Worm (Caenorhabditis elegans): ENCODE data around the gene cid-1.
A peak's percentile ranks its signal among the peaks of the same experiment; 100 is the strongest.
"Not testable (repeated sequence)": the region's sequence is repeated elsewhere in the genome, so short reads cannot be mapped to it uniquely, and the experiment has no call there.

The cid-1 gene

DNA sequence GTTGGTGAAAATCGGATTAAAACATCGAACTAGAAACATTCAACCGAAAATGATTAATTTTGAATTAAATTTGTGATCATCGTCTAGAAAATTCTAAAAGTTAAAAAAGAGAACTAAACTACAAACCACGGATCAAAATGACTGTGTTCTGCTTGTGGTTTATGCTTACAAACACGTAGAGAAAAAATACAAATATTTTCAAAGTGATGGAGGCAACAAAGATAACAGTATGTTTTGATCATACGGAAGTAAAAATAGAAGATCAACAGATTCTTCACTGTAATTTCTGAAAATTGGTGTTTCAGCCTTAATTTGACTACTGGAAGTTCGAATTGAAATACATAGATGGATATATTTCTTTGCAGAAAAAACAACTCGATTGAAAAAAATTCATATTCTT lies 29.6 kb downstream of the cid-1 start (continued):
- TF ChIP-seq tra-1 (GFP tag; IDR thresholded peaks at IDR 0.05): no peak
- no peak for TF ChIP-seq daf-16 (GFP tag; optimal IDR thresholded peaks at IDR 0.05)
- TF ChIP-seq daf-16 (tag; optimal IDR thresholded peaks at IDR 0.05): peak; percentile 82
- no peak for TF ChIP-seq fos-1 (tag; optimal IDR thresholded peaks at IDR 0.05)
- no peak for TF ChIP-seq ama-1 (optimal IDR thresholded peaks at IDR 0.05)
- TF ChIP-seq mdl-1 (tag; optimal IDR thresholded peaks at IDR 0.05): no peak
- no peak for TF ChIP-seq cey-2 (tag; optimal IDR thresholded peaks at IDR 0.05; ENCODE audit: borderline replicate concordance, insufficient read depth)
- no peak for TF ChIP-seq dpl-1 (GFP tag; optimal IDR thresholded peaks at IDR 0.05)

- peak; percentile 34 for TF ChIP-seq mes-2 (tag; optimal IDR thresholded peaks at IDR 0.05; ENCODE audit: poor library complexity, severe bottlenecking)
- peak in 1 of 2 experiments; percentile 49 for TF ChIP-seq lsy-2 (tag; optimal IDR thresholded peaks at IDR 0.05)
- peak; percentile 81 for TF ChIP-seq aha-1 (tag)
- TF ChIP-seq daf-8 (GFP tag; IDR thresholded peaks at IDR 0.05): no peak
- TF ChIP-seq Y48G9A.11 (GFP tag; IDR thresholded peaks at IDR 0.05): 0 out of 2 replicates have a peak, but pooled peaks have one; percentile 14
- TF ChIP-seq unc-130 (GFP tag; optimal IDR thresholded peaks at IDR 0.05): peak; percentile 15
Observed at ce11 chrIII:5206861-5207414, 33.2 kb downstream of the cid-1 start, which contains the start of gene morc-1. TSS of gene morc-1 (minus strand) at chrIII:5206911.

DNA sequence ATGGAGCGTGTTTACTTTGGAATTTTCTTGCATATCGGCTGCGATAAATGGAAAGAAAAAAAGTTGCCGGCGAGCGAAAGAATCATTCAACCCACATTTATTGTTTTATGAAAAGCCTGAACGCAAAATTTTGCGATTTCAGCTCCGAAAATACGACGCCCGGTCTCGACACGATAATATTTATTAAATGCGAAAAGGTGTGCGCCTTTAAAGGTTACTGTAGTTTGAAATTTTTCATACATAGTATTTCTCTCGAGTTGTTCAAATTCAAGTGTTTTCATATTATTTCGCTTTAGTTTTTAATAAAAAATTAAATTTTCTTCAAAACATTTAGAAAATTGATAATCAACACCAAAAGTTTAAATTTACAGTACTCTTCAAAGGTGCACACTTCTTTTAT lies 35.3 kb downstream of the cid-1 start, which contains the start of gene syx-16:
Gene syx-16, minus strand, starts transcription at position 118 of the 400 bp plus-strand sequence.
- TF ChIP-seq attf-4 (tag; optimal IDR thresholded peaks at IDR 0.05) (no peak), tag-97 (GFP tag; IDR thresholded peaks at IDR 0.05) (no peak), snpc-1.2 (GFP tag; IDR thresholded peaks at IDR 0.05) (no peak), Y48G9A.11 (GFP tag; IDR thresholded peaks at IDR 0.05) (no peak), unc-130 (GFP tag; optimal IDR thresholded peaks at IDR 0.05) (no peak), spr-3 (GFP tag; optimal IDR thresholded peaks at IDR 0.05) (no peak), nhr-42 (GFP tag; IDR thresholded peaks at IDR 0.05) (no peak), daf-19 (GFP tag; conservative IDR thresholded peaks at IDR 0.05) (no peak), hlh-11 (tag; optimal IDR thresholded peaks at IDR 0.05) (no peak), nhr-48 (tag; optimal IDR thresholded peaks at IDR 0.05) (no peak), mdl-1 (tag; optimal IDR thresholded peaks at IDR 0.05) (no peak), dmd-6 (GFP tag; IDR thresholded peaks at IDR 0.05) (no peak), F10B5.3 (tag; optimal IDR thresholded peaks at IDR 0.05) (no peak), pha-4 (GFP tag; IDR thresholded peaks at IDR 0.05) (no peak), pha-4 (tag; optimal IDR thresholded peaks at IDR 0.05) (no peak), ZK546.5 (tag; optimal IDR thresholded peaks at IDR 0.05) (no peak), gei-8 (GFP tag; optimal IDR thresholded peaks at IDR 0.05) (no peak), T26A8.4 (GFP tag; IDR thresholded peaks at IDR 0.05) (no peak)

DNA sequence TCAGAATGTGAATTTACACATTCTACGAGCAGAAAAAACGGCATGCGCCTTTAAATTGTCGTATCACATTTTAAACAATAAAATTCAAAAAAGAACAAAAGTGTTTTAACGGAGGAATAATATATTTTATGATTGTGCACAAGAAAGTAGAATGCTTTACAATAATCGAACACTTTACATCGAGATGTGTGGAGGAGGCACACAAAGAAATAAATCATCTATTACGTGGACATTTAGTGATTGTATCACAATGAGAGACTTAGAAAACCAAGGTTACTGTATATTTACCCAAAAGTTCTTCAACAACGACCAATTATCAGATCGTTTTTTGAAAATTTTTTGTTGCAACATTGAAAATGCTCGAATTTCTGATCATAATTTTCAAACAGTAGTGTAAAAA lies 36.5 kb downstream of the cid-1 start:
- TF ChIP-seq php-3 (GFP tag; IDR thresholded peaks at IDR 0.05) (no peak), lsy-2 (tag; optimal IDR thresholded peaks at IDR 0.05) (peak in 1 of 2 experiments; percentile 14)

DNA sequence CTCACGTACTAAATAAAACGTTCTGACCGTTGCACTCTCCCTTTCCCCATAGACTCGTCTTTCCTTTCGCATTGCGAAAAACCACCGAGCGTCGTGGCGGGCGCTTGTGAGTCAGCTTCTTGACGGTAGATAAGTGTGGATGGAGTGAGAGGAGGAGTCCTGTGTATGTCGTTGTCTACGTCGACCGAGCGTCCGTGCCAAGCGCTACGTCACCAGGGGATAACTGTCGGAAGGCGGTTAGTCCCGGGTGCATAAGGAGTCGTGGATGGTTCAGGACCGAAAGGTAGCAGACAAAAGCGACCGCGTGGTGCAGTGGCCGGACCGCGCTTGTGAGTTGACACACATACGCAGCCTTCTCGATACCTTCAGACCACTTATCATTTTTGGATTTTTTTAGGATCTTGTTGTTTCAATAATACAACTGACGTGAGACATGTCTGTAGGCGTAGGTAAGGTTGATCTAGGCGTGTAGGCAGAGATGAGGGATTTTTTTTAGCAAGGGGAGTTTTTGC lies 37.5 kb downstream of the cid-1 start:
- peak; percentile 78 for TF ChIP-seq rbr-2 (tag; optimal IDR thresholded peaks at IDR 0.05)
- peak; percentile 70; the same call in 1 of the 2 replicates for TF ChIP-seq Y48G9A.11 (GFP tag; IDR thresholded peaks at IDR 0.05)
- peak; percentile 57 to 83 for TF ChIP-seq daf-16 (GFP tag; optimal IDR thresholded peaks at IDR 0.05)
- TF ChIP-seq daf-16 (tag; optimal IDR thresholded peaks at IDR 0.05): not testable (repeated sequence)
- 0 out of 2 replicates have a peak, but pooled peaks have one; percentile 36 for TF ChIP-seq Y105C5A.15 (GFP tag; IDR thresholded peaks at IDR 0.05)
- TF ChIP-seq lim-7 (GFP tag; IDR thresholded peaks at IDR 0.05): peak; percentile 57; the same call in 1 of the 2 replicates
- TF ChIP-seq mdl-1 (tag; optimal IDR thresholded peaks at IDR 0.05): peak in 1 of 2 experiments; percentile 40
- TF ChIP-seq aha-1 (tag): peak; percentile 14
- TF ChIP-seq hmg-1.1 (GFP tag; IDR thresholded peaks at IDR 0.05): peak; percentile 81; the same call in 1 of the 2 replicates
- TF ChIP-seq mxl-2 (GFP tag; conservative IDR thresholded peaks at IDR 0.05): 0 out of 2 replicates have a peak, but pooled peaks have one; percentile 18
- peak in 1 of 2 experiments; percentile 26; a peak in 1 of 4 replicates for TF ChIP-seq madf-5 (GFP tag; IDR thresholded peaks at IDR 0.05)
- TF ChIP-seq mep-1 (tag; optimal IDR thresholded peaks at IDR 0.05): peak; percentile 76
- peak; percentile 47; the same call in 1 of the 2 replicates for TF ChIP-seq ZK337.2 (GFP tag; IDR thresholded peaks at IDR 0.05)
- TF ChIP-seq nhr-41 (GFP tag; IDR thresholded peaks at IDR 0.05): peak; percentile 71
- TF ChIP-seq spr-1 (tag; optimal IDR thresholded peaks at IDR 0.05): peak; percentile 78
- TF ChIP-seq zip-2 (tag; optimal IDR thresholded peaks at IDR 0.05): peak; percentile 52
- TF ChIP-seq vab-7 (GFP tag; IDR thresholded peaks at IDR 0.05): peak; percentile 75
- 0 out of 2 replicates have a peak, but pooled peaks have one; percentile 59 for TF ChIP-seq saeg-2 (GFP tag; IDR thresholded peaks at IDR 0.05)
